Fruit fly (Drosophila melanogaster) whole organism, embryonic: Measurements from ENCODE around the gene CG13059.
A peak's percentile ranks its signal among the peaks of the same experiment; 100 is the strongest.

ENCODE experiments used
- Abd-B ChIP-seq: fragments of 200-800 bp; sonication (Bioruptor generic); optimal IDR thresholded peaks from 2 replicates; lab custom pipeline; 2018; ENCODE audit warnings: missing biosample characterization, mild to moderate bottlenecking, missing genetic modification characterization, moderate library complexity
- C15 ChIP-seq: fragments of 200-800 bp; sonication (Bioruptor generic); IDR thresholded peaks from 3 replicates; pipeline ENCODE4 v1.3.6; 2022; ENCODE audit warnings: missing biosample characterization, missing genetic modification characterization
- CG13287 ChIP-seq: fragments of 200-800 bp; sonication (Bioruptor generic); IDR thresholded peaks from 2 replicates; pipeline ENCODE4 v1.3.6; 2022; ENCODE audit warnings: missing biosample characterization, missing genetic modification characterization; ENCODE audit not compliant: partially characterized antibody
- CG13624 ChIP-seq: fragments of 200-800 bp; sonication (Bioruptor generic); optimal IDR thresholded peaks from 2 replicates; lab custom pipeline; 2016; ENCODE audit warnings: missing biosample characterization, missing genetic modification characterization
- CG14014 ChIP-seq: fragments of 200-800 bp; sonication (Bioruptor generic); IDR thresholded peaks from 2 replicates; pipeline ENCODE4 v1.3.6; 2022; ENCODE audit warnings: missing biosample characterization, missing genetic modification characterization
- CG17186 ChIP-seq: fragments of 200-800 bp; sonication (Bioruptor generic); optimal IDR thresholded peaks from 3 replicates; lab custom pipeline; 2017; ENCODE audit warnings: missing biosample characterization, missing genetic modification reagents, missing genetic modification characterization
- CG17361 ChIP-seq: fragments of 200-800 bp; sonication (Bioruptor generic); IDR thresholded peaks from 3 replicates; pipeline ENCODE4 v1.3.6; 2022; ENCODE audit warnings: missing biosample characterization, missing genetic modification characterization
- CG18599 ChIP-seq: fragments of 200-800 bp; sonication (Bioruptor generic); optimal IDR thresholded peaks from 3 replicates; lab custom pipeline; 2017; ENCODE audit warnings: missing biosample characterization, missing genetic modification characterization, mild to moderate bottlenecking, moderate library complexity, missing genetic modification reagents
- CG2712 ChIP-seq: fragments of 200-800 bp; optimal IDR thresholded peaks from 3 replicates; lab custom pipeline; 2019; ENCODE audit warnings: missing biosample characterization, mild to moderate bottlenecking, missing genetic modification characterization, moderate library complexity
- CG42726 ChIP-seq: fragments of 200-800 bp; sonication (Bioruptor generic); IDR thresholded peaks from 2 replicates; pipeline ENCODE4 v1.3.6; 2022; ENCODE audit warnings: missing biosample characterization, missing genetic modification characterization; ENCODE audit not compliant: partially characterized antibody
- CG4820 ChIP-seq: fragments of 200-800 bp; sonication (Bioruptor generic); optimal IDR thresholded peaks from 3 replicates; lab custom pipeline; 2016; ENCODE audit warnings: missing biosample characterization, missing genetic modification characterization
- CG5953 ChIP-seq: fragments of 200-800 bp; sonication (Bioruptor generic); IDR thresholded peaks from 2 replicates; pipeline ENCODE4 v1.3.6; 2022; ENCODE audit warnings: missing biosample characterization, missing genetic modification characterization
- CG6654 ChIP-seq: fragments of 200-800 bp; sonication (Bioruptor generic); optimal IDR thresholded peaks from 2 replicates; lab custom pipeline; 2017; ENCODE audit warnings: missing biosample characterization, mild to moderate bottlenecking, missing genetic modification characterization
- CG7928 ChIP-seq: fragments of 200-800 bp; sonication (Bioruptor generic); optimal IDR thresholded peaks from 2 replicates; lab custom pipeline; 2017; ENCODE audit warnings: missing biosample characterization, mild to moderate bottlenecking, missing genetic modification characterization
- CG8388 ChIP-seq: fragments of 200-800 bp; sonication (Bioruptor generic); optimal IDR thresholded peaks from 2 replicates; lab custom pipeline; 2019; ENCODE audit warnings: missing biosample characterization, mild to moderate bottlenecking, missing genetic modification characterization, moderate library complexity
- CG9817 ChIP-seq: fragments of 200-800 bp; sonication (Bioruptor generic); optimal IDR thresholded peaks from 2 replicates; lab custom pipeline; 2018; ENCODE audit warnings: missing biosample characterization, mild to moderate bottlenecking, missing genetic modification characterization, moderate library complexity
- CG9932 ChIP-seq: fragments of 200-800 bp; sonication (Bioruptor generic); IDR thresholded peaks from 2 replicates; pipeline ENCODE4 v1.3.6; 2022; ENCODE audit warnings: missing biosample characterization, missing genetic modification characterization
- Dbx ChIP-seq: fragments of 200-800 bp; sonication (Bioruptor generic); IDR thresholded peaks from 3 replicates; pipeline ENCODE4 v1.3.6; 2022; ENCODE audit warnings: missing biosample characterization, missing genetic modification characterization
- Dip2 ChIP-seq: fragments of 200-800 bp; sonication (Bioruptor generic); IDR thresholded peaks from 2 replicates; pipeline ENCODE4 v1.3.6; 2022; ENCODE audit warnings: missing biosample characterization, missing genetic modification characterization
- Dll ChIP-seq: fragments of 200-800 bp; sonication (Bioruptor generic); IDR thresholded peaks from 4 replicates; pipeline ENCODE4 v1.3.6; 2022; ENCODE audit warnings: missing biosample characterization, missing genetic modification characterization; ENCODE audit not compliant: partially characterized antibody
- Lpt ChIP-seq: fragments of >200 bp; optimal IDR thresholded peaks from 2 replicates; lab custom pipeline; 2018; ENCODE audit warnings: missing biosample characterization, missing genetic modification characterization
- Meics ChIP-seq: fragments of 200-800 bp; sonication (Bioruptor generic); optimal IDR thresholded peaks from 2 replicates; lab custom pipeline; 2017; ENCODE audit warnings: missing biosample characterization, mild to moderate bottlenecking, missing genetic modification characterization
- Myb ChIP-seq: fragments of 200-800 bp; sonication (Bioruptor generic); optimal IDR thresholded peaks from 2 replicates; lab custom pipeline; 2016; ENCODE audit warnings: missing biosample characterization, missing genetic modification characterization
- NC2α ChIP-seq: fragments of 200-800 bp; sonication (Bioruptor generic); optimal IDR thresholded peaks from 2 replicates; lab custom pipeline; 2016; ENCODE audit warnings: missing biosample characterization, missing genetic modification characterization
- Nf-YB ChIP-seq: fragments of 200-800 bp; sonication (Bioruptor generic); optimal IDR thresholded peaks from 3 replicates; lab custom pipeline; 2019; ENCODE audit warnings: missing biosample characterization, mild to moderate bottlenecking, missing genetic modification characterization, moderate library complexity
- Oaz ChIP-seq: fragments of 200-800 bp; sonication (Bioruptor generic); IDR thresholded peaks from 2 replicates; pipeline ENCODE4 v1.3.6; 2022; ENCODE audit warnings: missing biosample characterization, missing genetic modification characterization
- Scr ChIP-seq: fragments of 200-800 bp; sonication (Bioruptor generic); IDR thresholded peaks from 2 replicates; pipeline ENCODE4 v1.3.6; 2022; ENCODE audit warnings: missing biosample characterization, missing genetic modification characterization; ENCODE audit not compliant: partially characterized antibody
- Stat92E ChIP-seq, 3 experiments: fragments of >200 bp in 2 of 3; fragments of 200-800 bp in 1 of 3; sonication (Bioruptor generic) in 1 of 3; optimal IDR thresholded peaks; 2 replicates each; lab custom pipeline; 2017 to 2019; ENCODE audit warnings: missing biosample characterization in 3 of 3, missing genetic modification characterization in 3 of 3, mild to moderate bottlenecking in 1 of 3, moderate library complexity in 1 of 3
- Vsx1 ChIP-seq: fragments of 200-800 bp; sonication (Bioruptor generic); optimal IDR thresholded peaks from 2 replicates; lab custom pipeline; 2017; ENCODE audit warnings: missing biosample characterization, mild to moderate bottlenecking, missing genetic modification characterization, missing genetic modification reagents
- ash1 ChIP-seq: fragments of 200-800 bp; sonication (Bioruptor generic); optimal IDR thresholded peaks from 2 replicates; lab custom pipeline; 2018; ENCODE audit warnings: missing biosample characterization, mild to moderate bottlenecking, missing genetic modification characterization
- hb ChIP-seq: fragments of 200-800 bp; sonication (Bioruptor generic); IDR thresholded peaks from 3 replicates; pipeline ENCODE4 v1.3.6; 2022; ENCODE audit warnings: missing biosample characterization, missing genetic modification characterization; ENCODE audit not compliant: partially characterized antibody
- mirr ChIP-seq: fragments of 200-800 bp; sonication (Bioruptor generic); optimal IDR thresholded peaks from 3 replicates; lab custom pipeline; 2018; ENCODE audit warnings: missing biosample characterization, mild to moderate bottlenecking, missing genetic modification characterization
- oc ChIP-seq: fragments of 200-800 bp; sonication (Bioruptor generic); optimal IDR thresholded peaks from 2 replicates; lab custom pipeline; 2018; ENCODE audit warnings: missing biosample characterization, mild to moderate bottlenecking, missing genetic modification characterization, moderate library complexity
- phol ChIP-seq: fragments of 200-800 bp; sonication (Bioruptor generic); optimal IDR thresholded peaks from 3 replicates; lab custom pipeline; 2018; ENCODE audit warnings: missing biosample characterization, mild to moderate bottlenecking, missing genetic modification characterization, moderate library complexity
- pzg ChIP-seq: fragments of 200-800 bp; sonication (Bioruptor generic); optimal IDR thresholded peaks from 3 replicates; lab custom pipeline; 2018; ENCODE audit warnings: missing biosample characterization, mild to moderate bottlenecking, missing genetic modification characterization, moderate library complexity
- tgo ChIP-seq: fragments of 200-800 bp; sonication (Bioruptor generic); IDR thresholded peaks from 3 replicates; pipeline ENCODE4 v1.3.6; 2022; ENCODE audit warnings: missing biosample characterization, missing genetic modification characterization
- wdn ChIP-seq: fragments of 200-800 bp; sonication (Bioruptor generic); IDR thresholded peaks from 2 replicates; pipeline ENCODE4 v1.3.6; 2022; ENCODE audit warnings: missing biosample characterization, missing genetic modification characterization
- z ChIP-seq: fragments of 200-800 bp; sonication (Bioruptor generic); IDR thresholded peaks from 3 replicates; pipeline ENCODE4 v1.3.6; 2022; ENCODE audit warnings: missing biosample characterization, missing genetic modification characterization
- zen ChIP-seq: fragments of 200-800 bp; sonication (Bioruptor generic); optimal IDR thresholded peaks from 3 replicates; lab custom pipeline; 2018; ENCODE audit warnings: missing biosample characterization, mild to moderate bottlenecking, missing genetic modification characterization, moderate library complexity

CG13059 gene

dm6 chr3L:16290850-16291249 is 32.6 kb upstream of the CG13059 start, which contains the start of gene CG13045:
Gene CG13045 (minus strand): TSS chr3L:16290950.
- TF ChIP-seq oc (no peak), CG7928 (GFP tag; lab: Kevin White, UChicago) (no peak), C15 (GFP tag; lab: Robert Waterston, UW) (0 out of 3 replicates have a peak, but pooled peaks have one; percentile 11), CG17186 (GFP tag; lab: Kevin White, UChicago) (no peak), wdn (GFP tag; lab: Robert Waterston, UW) (no peak)

- TF ChIP-seq Abd-B (GFP tag; lab: Kevin White, UChicago): peak; percentile 11
- TF ChIP-seq CG2712: no peak
- TF ChIP-seq hb: no peak
- TF ChIP-seq Oaz (GFP tag; lab: Robert Waterston, UW): no peak
- TF ChIP-seq CG42726 (GFP tag; lab: Robert Waterston, UW): 0 out of 2 replicates have a peak, but pooled peaks have one; percentile 34
- peak; percentile 49 for TF ChIP-seq Vsx1 (GFP tag; lab: Kevin White, UChicago)
- TF ChIP-seq Nf-YB (GFP tag; lab: Kevin White, UChicago): no peak
- TF ChIP-seq Scr (GFP tag; lab: Robert Waterston, UW): no peak
- TF ChIP-seq CG4820: no peak
- TF ChIP-seq Myb (GFP tag; lab: Kevin White, UChicago): no peak
- no peak for TF ChIP-seq Stat92E (GFP tag; optimal IDR thresholded peaks at IDR 0.05; lab: Kevin White, UChicago)
- peak; percentile 10; the same call in 1 of the 2 replicates for TF ChIP-seq CG13287 (GFP tag; lab: Robert Waterston, UW)
- no peak for TF ChIP-seq Dip2 (GFP tag; lab: Robert Waterston, UW)
- 0 out of 3 replicates have a peak, but pooled peaks have one; percentile 17 for TF ChIP-seq z
- TF ChIP-seq CG13624 (GFP tag; lab: Kevin White, UChicago): no peak
- TF ChIP-seq Dbx (GFP tag; lab: Robert Waterston, UW): no peak
These were observed 31.8 kb upstream of the CG13059 start for dm6 chr3L:16291678-16292077.

- TF ChIP-seq CG8388 (GFP tag; lab: Kevin White, UChicago) (no peak), mirr (GFP tag; lab: Kevin White, UChicago) (no peak), phol (tag; lab: Kevin White, UChicago) (no peak), ash1 (no peak), tgo (GFP tag; lab: Robert Waterston, UW) (no peak), NC2α (GFP tag; lab: Kevin White, UChicago) (no peak), CG9817 (no peak), CG9932 (GFP tag; lab: Robert Waterston, UW) (no peak), CG5953 (no peak), CG14014 (GFP tag; lab: Robert Waterston, UW) (no peak), zen (tag; lab: Kevin White, UChicago) (no peak), Meics (no peak), CG17361 (GFP tag; lab: Robert Waterston, UW) (no peak)
These were observed 28.0 kb upstream of the CG13059 start, which contains the start of gene CG4962 for dm6 chr3L:16295447-16295846. Gene CG4962 (minus strand): TSS chr3L:16295547.

dm6 chr3L:16301153-16301552 is 22.3 kb upstream of the CG13059 start, which contains the start of gene CG4982:
Gene CG4982 (plus strand): TSS chr3L:16301453.
- no peak for TF ChIP-seq CG6654 (GFP tag; lab: Kevin White, UChicago)
- no peak for TF ChIP-seq Lpt (GFP tag; lab: Kevin White, UChicago)
- TF ChIP-seq CG18599 (GFP tag; lab: Kevin White, UChicago): no peak
- no peak for TF ChIP-seq CG17186 (GFP tag; lab: Kevin White, UChicago)
- no peak for TF ChIP-seq Dll
- TF ChIP-seq pzg (GFP tag; lab: Kevin White, UChicago): no peak
